Fruit fly (Drosophila melanogaster): Measurements from ENCODE around the gene CG13855.

CG13855 gene

dm6 chr3R:22421618-22422017, 15.9 kb downstream of the CG13855 start (continued):
- TF ChIP-seq Chrac-16 (GFP tag; optimal IDR thresholded peaks at IDR 0.05) (peak; percentile 37), slbo (GFP tag; IDR thresholded peaks at IDR 0.05) (peak; percentile 89), stc (GFP tag; IDR thresholded peaks at IDR 0.05) (peak; percentile 80), Awh (GFP tag; IDR thresholded peaks at IDR 0.05) (0 out of 2 replicates have a peak, but pooled peaks have one; percentile 50), Drgx (GFP tag; IDR thresholded peaks at IDR 0.05) (peak; percentile 78), HLH4C (GFP tag; IDR thresholded peaks at IDR 0.05; ENCODE audit: partially characterized antibody) (no peak), Six4 (GFP tag; optimal IDR thresholded peaks at IDR 0.05) (peak; percentile 4), hkb (optimal IDR thresholded peaks at IDR 0.05) (peak; percentile 43), hkb (GFP tag; IDR thresholded peaks at IDR 0.05) (peak; percentile 86), ATbp (GFP tag; optimal IDR thresholded peaks at IDR 0.05) (peak; percentile 26), CG16815 (GFP tag; optimal IDR thresholded peaks at IDR 0.05) (peak; percentile 40), Sin3A (optimal IDR thresholded peaks at IDR 0.05) (no peak), ab (GFP tag; optimal IDR thresholded peaks at IDR 0.05) (no peak), CG7928 (GFP tag; optimal IDR thresholded peaks at IDR 0.05) (no peak), wdn (GFP tag; IDR thresholded peaks at IDR 0.05) (peak; percentile 73; the same call in 1 of the 2 replicates), CG5245 (GFP tag; optimal IDR thresholded peaks at IDR 0.05) (peak; percentile 40), CG12769 (tag; optimal IDR thresholded peaks at IDR 0.05) (no peak), CG15073 (GFP tag; optimal IDR thresholded peaks at IDR 0.05) (no peak), CG7556 (GFP tag; optimal IDR thresholded peaks at IDR 0.05) (peak; percentile 35), CG10267 (tag; optimal IDR thresholded peaks at IDR 0.05) (no peak), CG11456 (GFP tag; IDR thresholded peaks at IDR 0.05) (peak; percentile 87), CG3281 (GFP tag; optimal IDR thresholded peaks at IDR 0.05) (peak; percentile 48), p53 (GFP tag; optimal IDR thresholded peaks at IDR 0.05) (no peak), crol (GFP tag; IDR thresholded peaks at IDR 0.05) (no peak), CG7786 (GFP tag; optimal IDR thresholded peaks at IDR 0.05) (peak; percentile 52), CG16863 (GFP tag; optimal IDR thresholded peaks at IDR 0.05) (peak; percentile 47), sug (tag; optimal IDR thresholded peaks at IDR 0.05) (peak; percentile 26), CG31388 (GFP tag; optimal IDR thresholded peaks at IDR 0.05) (no peak), CG17829 (tag; optimal IDR thresholded peaks at IDR 0.05) (peak; percentile 41), NFAT (GFP tag; IDR thresholded peaks at IDR 0.05) (peak; percentile 70; the same call in 1 of the 2 replicates), H2.0 (GFP tag; IDR thresholded peaks at IDR 0.05) (peak; percentile 74), en (GFP tag; optimal IDR thresholded peaks at IDR 0.05) (no peak), CG10366 (GFP tag; IDR thresholded peaks at IDR 0.05) (peak; percentile 69), CG8924 (tag; optimal IDR thresholded peaks at IDR 0.05) (no peak), CG4360 (GFP tag; IDR thresholded peaks at IDR 0.05) (0 out of 2 replicates have a peak, but pooled peaks have one; percentile 11), Antp (GFP tag; optimal IDR thresholded peaks at IDR 0.05) (peak; percentile 56), CG1529 (GFP tag; optimal IDR thresholded peaks at IDR 0.05) (peak; percentile 3), Deaf1 (tag; optimal IDR thresholded peaks at IDR 0.05) (no peak), Side (GFP tag; optimal IDR thresholded peaks at IDR 0.05) (peak; percentile 5), Fer1 (GFP tag; optimal IDR thresholded peaks at IDR 0.05) (peak; percentile 63), CG18262 (tag; optimal IDR thresholded peaks at IDR 0.05) (peak; percentile 59), B-H1 (GFP tag; IDR thresholded peaks at IDR 0.05) (peak; percentile 47), Dek (tag; optimal IDR thresholded peaks at IDR 0.05) (peak; percentile 57), tx (GFP tag; optimal IDR thresholded peaks at IDR 0.05) (peak; percentile 52), scrt (GFP tag; optimal IDR thresholded peaks at IDR 0.05) (peak; percentile 28), Pdp1 (GFP tag; optimal IDR thresholded peaks at IDR 0.05) (peak; percentile 67 to 75), CG8388 (GFP tag; optimal IDR thresholded peaks at IDR 0.05) (peak; percentile 32), dimm (GFP tag; IDR thresholded peaks at IDR 0.05) (no peak), CG17361 (GFP tag; IDR thresholded peaks at IDR 0.05) (peak; percentile 47; the same call in 1 of the 3 replicates), CG15601 (tag; optimal IDR thresholded peaks at IDR 0.05) (no peak), cg (GFP tag; optimal IDR thresholded peaks at IDR 0.05) (no peak), row (GFP tag; IDR thresholded peaks at IDR 0.05) (peak; percentile 85), onecut (GFP tag; IDR thresholded peaks at IDR 0.05) (peak; percentile 64)
